Fruit fly (Drosophila melanogaster): ENCODE measurements around the gene CG31358.

dm6 chr3R:12006417-12006816, 25.1 kb downstream of the CG31358 start:
- TF ChIP-seq psq (GFP tag; optimal IDR thresholded peaks at IDR 0.05), result no peak
- TF ChIP-seq CG9705 (GFP tag; optimal IDR thresholded peaks at IDR 0.05), result no peak
- TF ChIP-seq Abd-B (GFP tag; optimal IDR thresholded peaks at IDR 0.05), result no peak
- no peak for TF ChIP-seq HLH106 (tag; optimal IDR thresholded peaks at IDR 0.05)
- no peak for TF ChIP-seq h (GFP tag; optimal IDR thresholded peaks at IDR 0.05)
- no peak for TF ChIP-seq CG32264 (GFP tag; optimal IDR thresholded peaks at IDR 0.05)
- no peak for TF ChIP-seq Dfd (GFP tag; optimal IDR thresholded peaks at IDR 0.05)
- no peak for TF ChIP-seq Vsx2 (GFP tag; optimal IDR thresholded peaks at IDR 0.05; ENCODE audit: partially characterized antibody)
